Worm (Caenorhabditis elegans) whole organism, L4/young adult: ENCODE data around the gene klp-3.

Experiments used
- W03F9.2 ChIP-seq: fragments of 150-350 bp; optimal IDR thresholded peaks from 2 replicates; lab custom pipeline; 2014; ENCODE audit warnings: missing biosample characterization, missing genetic modification characterization
- him-1 ChIP-seq: sonication (generic microtip); optimal IDR thresholded peaks from 2 replicates; lab custom pipeline; 2016; ENCODE audit warnings: missing genotype, missing genetic modification reagents, missing genetic modification characterization, missing compliant biosample characterization

DNA sequence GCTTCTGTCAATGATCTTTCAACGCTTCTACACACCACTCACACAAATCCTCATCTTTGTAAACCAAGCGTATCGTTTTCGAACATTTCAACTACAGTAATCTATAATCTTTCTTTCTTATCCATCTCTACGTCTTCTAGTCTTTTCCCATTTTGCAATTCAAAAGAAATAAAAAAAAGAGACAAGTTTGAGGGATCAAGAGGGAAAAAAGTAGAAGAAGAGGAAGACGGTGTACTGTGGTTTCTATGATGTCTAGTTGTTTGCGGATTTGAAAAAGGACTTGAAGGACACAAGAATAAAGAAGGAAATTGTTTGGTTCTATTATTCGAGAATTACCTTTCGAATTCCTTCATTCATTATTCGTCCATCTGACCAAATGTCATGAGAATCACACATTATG is 49.6 kb upstream of the klp-3 start:
- no peak for TF ChIP-seq W03F9.2 (tag; lab: Kevin White, UChicago)
- TF ChIP-seq him-1 (tag; lab: Kevin White, UChicago), result no peak
